Worm (Caenorhabditis elegans) whole organism, mixed stage, embryonic: ENCODE results near the gene tiar-1.

Experiments used
- blmp-1 ChIP-seq: fragments of 150-350 bp; optimal IDR thresholded peaks from 2 replicates; lab custom pipeline; 2014; ENCODE audit warnings: missing biosample characterization, missing genetic modification characterization
- cnd-1 ChIP-seq: fragments of 200-800 bp; sonication (Bioruptor generic); optimal IDR thresholded peaks from 2 replicates; lab custom pipeline; 2018; ENCODE audit warnings: mild to moderate bottlenecking, missing genetic modification characterization, missing compliant biosample characterization
- elt-3 ChIP-seq: fragments of 150-350 bp; optimal IDR thresholded peaks from 2 replicates; lab custom pipeline; 2014; ENCODE audit warnings: missing biosample characterization, missing genetic modification characterization
- lin-13 ChIP-seq: fragments of 150-350 bp; optimal IDR thresholded peaks from 2 replicates; lab custom pipeline; 2014; ENCODE audit warnings: missing biosample characterization, missing genetic modification characterization
- lsy-2 ChIP-seq: fragments of 150-350 bp; optimal IDR thresholded peaks from 2 replicates; lab custom pipeline; 2014; ENCODE audit warnings: missing biosample characterization, missing genetic modification characterization
- mab-5 ChIP-seq: fragments of 150-350 bp; optimal IDR thresholded peaks from 2 replicates; lab custom pipeline; 2014; ENCODE audit warnings: missing biosample characterization, missing genetic modification characterization
- nhr-12 ChIP-seq: fragments of 150-350 bp; optimal IDR thresholded peaks from 2 replicates; lab custom pipeline; 2014; ENCODE audit warnings: missing biosample characterization, missing genetic modification characterization
- nhr-2 ChIP-seq: fragments of 150-350 bp; optimal IDR thresholded peaks from 2 replicates; lab custom pipeline; 2014; ENCODE audit warnings: missing biosample characterization, missing genetic modification characterization
- nhr-28 ChIP-seq: fragments of 150-350 bp; optimal IDR thresholded peaks from 2 replicates; lab custom pipeline; 2014; ENCODE audit warnings: missing biosample characterization, missing genetic modification characterization
- pha-4 ChIP-seq: fragments of 150-350 bp; optimal IDR thresholded peaks from 2 replicates; lab custom pipeline; 2018; ENCODE audit warnings: missing biosample characterization, missing genetic modification reagents, missing genetic modification characterization
- snpc-4 ChIP-seq: fragments of 150-350 bp; optimal IDR thresholded peaks from 2 replicates; lab custom pipeline; 2014; ENCODE audit warnings: missing biosample characterization, missing genetic modification characterization
- unc-62 ChIP-seq: fragments of 150-350 bp; optimal IDR thresholded peaks from 2 replicates; lab custom pipeline; 2014; ENCODE audit warnings: missing biosample characterization, missing genetic modification reagents, missing genetic modification characterization
- zip-8 ChIP-seq: fragments of 150-350 bp; optimal IDR thresholded peaks from 2 replicates; lab custom pipeline; 2014; ENCODE audit warnings: missing biosample characterization, missing genetic modification characterization
- ztf-11 ChIP-seq: fragments of 150-350 bp; optimal IDR thresholded peaks from 2 replicates; lab custom pipeline; 2014; ENCODE audit warnings: missing biosample characterization, missing genetic modification characterization

DNA sequence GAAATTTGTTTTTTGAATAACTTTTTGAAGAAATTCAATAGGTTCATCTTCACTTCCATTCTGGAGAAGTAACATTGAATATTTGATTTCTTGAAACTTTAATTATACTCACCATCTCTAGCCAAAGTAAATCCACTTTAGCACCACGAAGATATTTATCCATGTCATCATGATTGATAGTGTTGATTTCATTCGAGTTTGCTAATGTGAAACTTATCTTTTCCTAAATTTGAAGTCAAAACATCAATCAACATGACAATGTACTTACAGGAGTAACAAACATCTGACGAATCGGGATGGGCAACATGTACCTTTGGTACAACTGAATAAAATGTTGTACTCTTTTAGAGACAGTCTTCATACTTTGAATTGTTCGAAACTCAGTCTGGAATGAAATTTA is 17.3 kb downstream of the tiar-1 start:
- TF ChIP-seq zip-8 (tag; lab: Kevin White, UChicago) (no peak), snpc-4 (tag; lab: Kevin White, UChicago) (no peak), lsy-2 (tag; lab: Kevin White, UChicago) (no peak), nhr-28 (tag; lab: Kevin White, UChicago) (no peak), elt-3 (tag; lab: Kevin White, UChicago) (no peak), lin-13 (tag; lab: Kevin White, UChicago) (no peak), cnd-1 (tag; lab: Kevin White, UChicago) (no peak), mab-5 (tag; lab: Kevin White, UChicago) (no peak), ztf-11 (tag; lab: Kevin White, UChicago) (no peak), blmp-1 (tag; lab: Kevin White, UChicago) (no peak), nhr-12 (no peak), pha-4 (tag; lab: Kevin White, UChicago) (no peak), unc-62 (GFP tag; lab: Kevin White, UChicago) (no peak), nhr-2 (tag; lab: Kevin White, UChicago) (no peak)
